Fruit fly (Drosophila melanogaster) whole organism, embryonic: Measurements from ENCODE around the gene CG7182.

Experiments used
- Adf1 ChIP-seq: fragments of 200-800 bp; sonication (Bioruptor generic); IDR thresholded peaks from 2 replicates; pipeline ENCODE4 v1.3.6; 2022; ENCODE audit warnings: missing biosample characterization, missing genetic modification characterization
- B-H2 ChIP-seq: fragments of 200-800 bp; sonication (Bioruptor generic); optimal IDR thresholded peaks from 2 replicates; lab custom pipeline; 2018; ENCODE audit warnings: missing biosample characterization, mild to moderate bottlenecking, missing genetic modification characterization
- Bgb ChIP-seq: fragments of 200-800 bp; sonication (Bioruptor generic); IDR thresholded peaks from 2 replicates; pipeline ENCODE4 v1.3.6; 2022; ENCODE audit warnings: missing biosample characterization, missing genetic modification characterization; ENCODE audit not compliant: partially characterized antibody
- Blimp-1 ChIP-seq: fragments of 200-800 bp; sonication (Bioruptor generic); optimal IDR thresholded peaks from 3 replicates; lab custom pipeline; 2018; ENCODE audit warnings: missing biosample characterization, missing genetic modification characterization, mild to moderate bottlenecking, moderate library complexity, missing genetic modification reagents
- C15 ChIP-seq: fragments of 200-800 bp; sonication (Bioruptor generic); IDR thresholded peaks from 3 replicates; pipeline ENCODE4 v1.3.6; 2022; ENCODE audit warnings: missing biosample characterization, missing genetic modification characterization
- CG10959 ChIP-seq: fragments of 200-800 bp; sonication (Bioruptor generic); IDR thresholded peaks from 2 replicates; pipeline ENCODE4 v1.3.6; 2022; ENCODE audit warnings: missing biosample characterization, missing genetic modification characterization
- CG11695 ChIP-seq: fragments of 200-800 bp; sonication (Bioruptor generic); IDR thresholded peaks from 3 replicates; pipeline ENCODE4 v1.3.6; 2022; ENCODE audit warnings: missing biosample characterization, missing genetic modification characterization
- CG11696 ChIP-seq: fragments of 200-800 bp; sonication (Bioruptor generic); IDR thresholded peaks from 2 replicates; pipeline ENCODE4 v1.3.6; 2022; ENCODE audit warnings: missing biosample characterization, missing genetic modification characterization
- CG12942 ChIP-seq: fragments of 200-800 bp; sonication (Bioruptor generic); optimal IDR thresholded peaks from 3 replicates; lab custom pipeline; 2016; ENCODE audit warnings: missing biosample characterization, missing genetic modification characterization
- CG1529 ChIP-seq: fragments of 200-800 bp; sonication (Bioruptor generic); optimal IDR thresholded peaks from 3 replicates; lab custom pipeline; 2018; ENCODE audit warnings: missing biosample characterization, missing genetic modification characterization
- CG16863 ChIP-seq: fragments of 200-800 bp; sonication (Bioruptor generic); optimal IDR thresholded peaks from 3 replicates; lab custom pipeline; 2016; ENCODE audit warnings: missing biosample characterization, missing genetic modification characterization
- CG2116 ChIP-seq: fragments of 200-800 bp; sonication (Bioruptor generic); optimal IDR thresholded peaks from 3 replicates; lab custom pipeline; 2018; ENCODE audit warnings: missing biosample characterization, mild to moderate bottlenecking, missing genetic modification characterization
- CG2120 ChIP-seq: fragments of 200-800 bp; sonication (Bioruptor generic); optimal IDR thresholded peaks from 3 replicates; lab custom pipeline; 2016; ENCODE audit warnings: missing biosample characterization, missing genetic modification characterization
- CG2678 ChIP-seq: fragments of 200-800 bp; sonication (Bioruptor generic); optimal IDR thresholded peaks from 3 replicates; lab custom pipeline; 2019; ENCODE audit warnings: missing biosample characterization, mild to moderate bottlenecking, missing genetic modification characterization, moderate library complexity
- CG43689 ChIP-seq: fragments of 200-800 bp; sonication (Bioruptor generic); IDR thresholded peaks from 2 replicates; pipeline ENCODE4 v1.3.6; 2022; ENCODE audit warnings: missing biosample characterization, missing genetic modification characterization
- CG6254 ChIP-seq: fragments of 200-800 bp; sonication (Bioruptor generic); optimal IDR thresholded peaks from 3 replicates; lab custom pipeline; 2017; ENCODE audit warnings: mild to moderate bottlenecking, missing biosample characterization, missing genetic modification reagents, missing genetic modification characterization
- CG6854 ChIP-seq: fragments of 200-800 bp; sonication (Bioruptor generic); optimal IDR thresholded peaks from 3 replicates; lab custom pipeline; 2017; ENCODE audit warnings: missing biosample characterization, mild to moderate bottlenecking, missing genetic modification characterization
- CG7357 ChIP-seq: fragments of 200-800 bp; sonication (Bioruptor generic); IDR thresholded peaks from 3 replicates; pipeline ENCODE4 v1.3.6; 2022; ENCODE audit warnings: missing biosample characterization, missing genetic modification characterization
- CG7928 ChIP-seq: fragments of 200-800 bp; sonication (Bioruptor generic); optimal IDR thresholded peaks from 2 replicates; lab custom pipeline; 2017; ENCODE audit warnings: missing biosample characterization, mild to moderate bottlenecking, missing genetic modification characterization
- CG8089 ChIP-seq: fragments of 200-800 bp; sonication (Bioruptor generic); optimal IDR thresholded peaks from 3 replicates; lab custom pipeline; 2016; ENCODE audit warnings: missing biosample characterization, missing genetic modification characterization
- CG8290 ChIP-seq, 3 experiments: fragments of 200-800 bp; sonication (Bioruptor generic); optimal IDR thresholded peaks; 2 replicates each; lab custom pipeline; 2016 to 2019; ENCODE audit warnings: missing biosample characterization in 3 of 3, missing genetic modification characterization in 3 of 3, mild to moderate bottlenecking in 2 of 3, moderate library complexity in 1 of 3
- Chrac-16 ChIP-seq: fragments of 200-800 bp; sonication (Bioruptor generic); optimal IDR thresholded peaks from 3 replicates; lab custom pipeline; 2016; ENCODE audit warnings: missing biosample characterization, missing genetic modification characterization
- CoRest ChIP-seq: fragments of 200-800 bp; sonication (Bioruptor generic); optimal IDR thresholded peaks from 3 replicates; lab custom pipeline; 2018; ENCODE audit warnings: missing biosample characterization, mild to moderate bottlenecking, missing genetic modification characterization, moderate library complexity
- Deaf1 ChIP-seq: fragments of 200-800 bp; optimal IDR thresholded peaks from 3 replicates; lab custom pipeline; 2019; ENCODE audit warnings: missing biosample characterization, mild to moderate bottlenecking, missing genetic modification characterization, moderate library complexity
- Doc3 ChIP-seq: fragments of 200-800 bp; sonication (Bioruptor generic); IDR thresholded peaks from 3 replicates; pipeline ENCODE4 v1.3.6; 2022; ENCODE audit warnings: missing biosample characterization, missing genetic modification characterization; ENCODE audit not compliant: partially characterized antibody
- Drgx ChIP-seq: fragments of 200-800 bp; sonication (Bioruptor generic); IDR thresholded peaks from 2 replicates; pipeline ENCODE4 v1.3.6; 2022; ENCODE audit warnings: missing biosample characterization, missing genetic modification characterization
- Fer3 ChIP-seq: fragments of 200-800 bp; sonication (Bioruptor generic); optimal IDR thresholded peaks from 2 replicates; lab custom pipeline; 2018; ENCODE audit warnings: missing biosample characterization, mild to moderate bottlenecking, missing genetic modification characterization, moderate library complexity
- MESR4 ChIP-seq: fragments of 200-800 bp; sonication (Bioruptor generic); optimal IDR thresholded peaks from 2 replicates; lab custom pipeline; 2018; ENCODE audit warnings: missing biosample characterization, mild to moderate bottlenecking, missing genetic modification characterization, moderate library complexity
- Mes4 ChIP-seq: fragments of 200-800 bp; sonication (Bioruptor generic); optimal IDR thresholded peaks from 2 replicates; lab custom pipeline; 2016; ENCODE audit warnings: missing biosample characterization, missing genetic modification characterization
- NC2α ChIP-seq: fragments of 200-800 bp; sonication (Bioruptor generic); optimal IDR thresholded peaks from 2 replicates; lab custom pipeline; 2016; ENCODE audit warnings: missing biosample characterization, missing genetic modification characterization
- NK7.1 ChIP-seq: fragments of 200-800 bp; sonication (Bioruptor generic); optimal IDR thresholded peaks from 3 replicates; lab custom pipeline; 2016; ENCODE audit warnings: missing biosample characterization, missing genetic modification characterization
- Oli ChIP-seq: fragments of 200-800 bp; sonication (Bioruptor generic); optimal IDR thresholded peaks from 2 replicates; lab custom pipeline; 2018; ENCODE audit warnings: missing biosample characterization, mild to moderate bottlenecking, missing genetic modification characterization, moderate library complexity
- Vsx1 ChIP-seq: fragments of 200-800 bp; sonication (Bioruptor generic); optimal IDR thresholded peaks from 2 replicates; lab custom pipeline; 2017; ENCODE audit warnings: missing biosample characterization, mild to moderate bottlenecking, missing genetic modification characterization, missing genetic modification reagents
- Xbp1 ChIP-seq: fragments of 200-800 bp; sonication (Bioruptor generic); optimal IDR thresholded peaks from 3 replicates; lab custom pipeline; 2016; ENCODE audit warnings: missing biosample characterization, mild to moderate bottlenecking, missing genetic modification characterization
- cg ChIP-seq: fragments of 200-800 bp; sonication (Bioruptor generic); optimal IDR thresholded peaks from 3 replicates; lab custom pipeline; 2019; ENCODE audit warnings: missing biosample characterization, mild to moderate bottlenecking, missing genetic modification characterization, moderate library complexity
- emc ChIP-seq: fragments of 200-800 bp; sonication (Bioruptor generic); optimal IDR thresholded peaks from 2 replicates; lab custom pipeline; 2016; ENCODE audit warnings: missing biosample characterization, missing genetic modification characterization
- gce ChIP-seq: fragments of 200-800 bp; sonication (Bioruptor generic); IDR thresholded peaks from 3 replicates; pipeline ENCODE4 v1.3.6; 2022; ENCODE audit warnings: missing biosample characterization, missing genetic modification characterization
- ham ChIP-seq: fragments of 200-800 bp; sonication (Bioruptor generic); IDR thresholded peaks from 2 replicates; pipeline ENCODE4 v1.3.6; 2022; ENCODE audit warnings: missing biosample characterization, missing genetic modification characterization
- mld ChIP-seq: fragments of 200-800 bp; sonication (Bioruptor generic); IDR thresholded peaks from 3 replicates; pipeline ENCODE4 v1.3.6; 2022; ENCODE audit warnings: missing biosample characterization, missing genetic modification characterization; ENCODE audit not compliant: partially characterized antibody
- nau ChIP-seq: fragments of 200-800 bp; sonication (Bioruptor generic); optimal IDR thresholded peaks from 3 replicates; lab custom pipeline; 2017; ENCODE audit warnings: missing biosample characterization, mild to moderate bottlenecking, missing genetic modification characterization, missing genetic modification reagents
- nerfin-1 ChIP-seq: fragments of 200-800 bp; sonication (Bioruptor generic); optimal IDR thresholded peaks from 3 replicates; lab custom pipeline; 2019; ENCODE audit warnings: missing biosample characterization, mild to moderate bottlenecking, missing genetic modification characterization, moderate library complexity
- p53 ChIP-seq: fragments of 200-800 bp; sonication (Bioruptor generic); optimal IDR thresholded peaks from 2 replicates; lab custom pipeline; 2016; ENCODE audit warnings: missing biosample characterization, missing genetic modification characterization
- pan ChIP-seq, 4 experiments: fragments of >200 bp in 3 of 4; fragments of 200-800 bp in 1 of 4; sonication (Bioruptor generic) in 1 of 4; optimal IDR thresholded peaks in 3 of 4; IDR thresholded peaks in 1 of 4; 2 replicates each; pipeline versions ENCODE4 v1.3.6 to Lab custom; 2017 to 2022; ENCODE audit warnings: missing biosample characterization in 2 of 4, missing genetic modification characterization in 2 of 4, mixed read lengths in 1 of 4
- sens-2 ChIP-seq: fragments of 200-800 bp; sonication (Bioruptor generic); IDR thresholded peaks from 2 replicates; pipeline ENCODE4 v1.3.6; 2022; ENCODE audit warnings: missing biosample characterization, missing genetic modification characterization
- sqz ChIP-seq: fragments of 200-800 bp; sonication (Bioruptor generic); optimal IDR thresholded peaks from 3 replicates; lab custom pipeline; 2018; ENCODE audit warnings: missing biosample characterization, mild to moderate bottlenecking, missing genetic modification characterization
- tll ChIP-seq, 2 experiments: fragments of 200-800 bp in 1 of 2; fragments of >200 bp in 1 of 2; sonication (Bioruptor generic) in 1 of 2; optimal IDR thresholded peaks; 2 replicates each; lab custom pipeline; 2017 to 2019; ENCODE audit warnings: missing biosample characterization in 2 of 2, missing genetic modification characterization in 2 of 2, mild to moderate bottlenecking in 1 of 2, moderate library complexity in 1 of 2
- tx ChIP-seq: fragments of 200-800 bp; sonication (Bioruptor generic); optimal IDR thresholded peaks from 2 replicates; lab custom pipeline; 2016; ENCODE audit warnings: missing biosample characterization, missing genetic modification characterization
- zen ChIP-seq: fragments of 200-800 bp; sonication (Bioruptor generic); optimal IDR thresholded peaks from 3 replicates; lab custom pipeline; 2018; ENCODE audit warnings: missing biosample characterization, mild to moderate bottlenecking, missing genetic modification characterization, moderate library complexity

The CG7182 gene

DNA sequence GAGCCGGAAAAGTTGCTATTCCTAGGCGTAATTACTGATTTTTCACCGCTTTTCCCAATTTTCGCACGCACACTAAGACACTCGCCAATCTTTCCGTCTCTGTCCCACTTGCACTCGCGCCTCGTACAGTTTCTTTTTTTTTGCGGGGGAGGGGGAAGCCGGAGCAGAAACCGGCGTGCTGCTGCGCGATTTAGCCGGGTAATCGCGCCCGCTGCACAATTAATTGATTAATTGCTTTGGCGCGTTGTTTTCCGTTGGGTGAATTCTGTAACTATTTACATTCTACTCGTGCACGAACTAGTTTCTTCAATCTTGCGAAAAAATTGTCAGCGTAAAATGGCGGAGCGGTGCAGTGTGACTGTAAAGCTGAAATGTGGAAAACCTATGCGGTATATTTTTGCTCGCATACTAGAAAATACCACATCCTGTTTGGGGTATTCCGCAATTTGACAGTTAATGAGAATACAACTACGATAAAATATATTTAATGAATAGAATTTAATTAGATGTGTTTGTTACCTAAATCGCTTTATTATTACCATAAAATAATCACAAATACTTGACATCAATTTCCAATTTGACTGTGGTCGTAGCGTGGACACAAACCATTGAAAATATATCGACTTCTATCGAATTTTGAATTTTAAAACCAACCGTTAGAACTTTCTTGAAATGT is 30.9 kb downstream of the CG7182 start, which contains the start of gene Cpsf6 (continued):
- TF ChIP-seq Doc3, result no peak
- peak; percentile 25 for TF ChIP-seq CG8089 (GFP tag; lab: Kevin White, UChicago)
- peak; percentile 90 for TF ChIP-seq MESR4 (GFP tag; lab: Kevin White, UChicago)
- TF ChIP-seq CG7928 (GFP tag; lab: Kevin White, UChicago), result peak; percentile 56
- TF ChIP-seq Xbp1 (GFP tag; lab: Kevin White, UChicago), result peak; percentile 64
- TF ChIP-seq nau (GFP tag; lab: Kevin White, UChicago), result no peak
- TF ChIP-seq NK7.1, result no peak
- no peak for TF ChIP-seq NC2α (GFP tag; lab: Kevin White, UChicago)
- no peak for TF ChIP-seq Blimp-1 (GFP tag; lab: Kevin White, UChicago)
- TF ChIP-seq nerfin-1 (tag; lab: Kevin White, UChicago), result peak; percentile 42
- no peak for TF ChIP-seq tll (GFP tag; optimal IDR thresholded peaks at IDR 0.05; lab: Kevin White, UChicago)
- TF ChIP-seq CoRest (tag; lab: Kevin White, UChicago), result peak; percentile 86
- TF ChIP-seq CG10959 (GFP tag; lab: Robert Waterston, UW), result no peak
- TF ChIP-seq Adf1 (GFP tag; lab: Robert Waterston, UW), result peak; percentile 48; the same call in 1 of the 2 replicates
- peak; percentile 61 for TF ChIP-seq Chrac-16
- TF ChIP-seq emc (GFP tag; lab: Kevin White, UChicago), result no peak
- TF ChIP-seq sqz (GFP tag; lab: Kevin White, UChicago), result peak; percentile 74
- TF ChIP-seq pan (optimal IDR thresholded peaks at IDR 0.05; lab: Kevin White, UChicago), result no peak
- TF ChIP-seq pan (GFP tag; optimal IDR thresholded peaks at IDR 0.05 in 1 of 2, IDR thresholded peaks at IDR 0.05 in 1 of 2), result peak in 1 of 2 experiments; percentile 60
- TF ChIP-seq CG6254 (GFP tag; lab: Kevin White, UChicago), result no peak
- TF ChIP-seq Fer3 (tag; lab: Kevin White, UChicago), result peak; percentile 66
- no peak for TF ChIP-seq B-H2 (GFP tag; lab: Kevin White, UChicago)
- TF ChIP-seq Mes4 (GFP tag; lab: Kevin White, UChicago), result no peak
- no peak for TF ChIP-seq CG43689 (GFP tag; lab: Robert Waterston, UW)
- peak; percentile 89 for TF ChIP-seq zen (tag; lab: Kevin White, UChicago)
- TF ChIP-seq CG12942 (GFP tag; lab: Kevin White, UChicago), result peak; percentile 57
- TF ChIP-seq Oli, result peak; percentile 39
- 0 out of 3 replicates have a peak, but pooled peaks have one; percentile 19 for TF ChIP-seq gce (GFP tag; lab: Robert Waterston, UW)
- TF ChIP-seq CG16863 (GFP tag; lab: Kevin White, UChicago), result peak; percentile 17
- no peak for TF ChIP-seq CG11696 (GFP tag; lab: Robert Waterston, UW)
- TF ChIP-seq ham (GFP tag; lab: Robert Waterston, UW), result no peak
- no peak for TF ChIP-seq C15 (GFP tag; lab: Robert Waterston, UW)
- TF ChIP-seq CG2116 (GFP tag; lab: Kevin White, UChicago), result peak; percentile 82
- TF ChIP-seq Vsx1 (GFP tag; lab: Kevin White, UChicago), result peak; percentile 8
- TF ChIP-seq CG1529 (GFP tag; lab: Kevin White, UChicago), result peak; percentile 3
- TF ChIP-seq CG7357 (GFP tag; lab: Robert Waterston, UW), result no peak
- TF ChIP-seq Bgb (GFP tag; lab: Robert Waterston, UW), result peak; percentile 31; the same call in 1 of the 2 replicates
- TF ChIP-seq CG6854 (GFP tag; lab: Kevin White, UChicago), result no peak
- peak; percentile 60; the same call in 2 of the 3 replicates for TF ChIP-seq CG11695 (GFP tag; lab: Robert Waterston, UW)
- no peak for TF ChIP-seq mld
- peak; percentile 68 for TF ChIP-seq CG2678
- peak; percentile 13 for TF ChIP-seq tx (GFP tag; lab: Kevin White, UChicago)
- TF ChIP-seq CG2120 (GFP tag; lab: Kevin White, UChicago), result peak; percentile 70
- TF ChIP-seq Drgx, result no peak
- peak; percentile 19 for TF ChIP-seq Deaf1 (tag; lab: Kevin White, UChicago)
- no peak for TF ChIP-seq p53 (GFP tag; lab: Kevin White, UChicago)
- TF ChIP-seq sens-2 (GFP tag; lab: Robert Waterston, UW), result peak; percentile 68
- peak; percentile 9 for TF ChIP-seq CG8290 (GFP tag; optimal IDR thresholded peaks at IDR 0.05; lab: Kevin White, UChicago)
- no peak for TF ChIP-seq CG8290 (tag; optimal IDR thresholded peaks at IDR 0.05; lab: Kevin White, UChicago)
- peak; percentile 97 for TF ChIP-seq cg (GFP tag; lab: Kevin White, UChicago)
